Worm (Caenorhabditis elegans) whole organism, early embryonic: ENCODE results near the gene F41E7.6.

ENCODE experiments used
- B0310.2 ChIP-seq: sonication (generic microtip); optimal IDR thresholded peaks from 2 replicates; lab custom pipeline; 2016; ENCODE audit warnings: mild to moderate bottlenecking, missing genetic modification characterization, missing compliant biosample characterization
- ama-1 ChIP-seq: fragments of 150-350 bp; optimal IDR thresholded peaks from 2 replicates; lab custom pipeline; 2014
- ceh-13 ChIP-seq: fragments of 200-800 bp; sonication (Bioruptor generic); optimal IDR thresholded peaks from 2 replicates; lab custom pipeline; 2018; ENCODE audit warnings: mild to moderate bottlenecking, missing genetic modification characterization, missing compliant biosample characterization
- ceh-36 ChIP-seq: sonication (generic microtip); optimal IDR thresholded peaks from 2 replicates; lab custom pipeline; 2016; ENCODE audit warnings: missing genetic modification characterization, inconsistent platforms, missing compliant biosample characterization
- ets-7 ChIP-seq: sonication (generic microtip); optimal IDR thresholded peaks from 2 replicates; lab custom pipeline; 2016; ENCODE audit warnings: missing genotype, missing genetic modification characterization, missing compliant biosample characterization
- hmbx-1 ChIP-seq: sonication (generic microtip); optimal IDR thresholded peaks from 2 replicates; lab custom pipeline; 2016; ENCODE audit warnings: mild to moderate bottlenecking, missing genetic modification characterization, missing compliant biosample characterization
- hmg-4 ChIP-seq: fragments of 200-800 bp; sonication (Bioruptor generic); optimal IDR thresholded peaks from 2 replicates; lab custom pipeline; 2018; ENCODE audit warnings: mild to moderate bottlenecking, missing genetic modification characterization, missing compliant biosample characterization
- scrt-1 ChIP-seq: fragments of 200-800 bp; sonication (Bioruptor generic); IDR thresholded peaks from 2 replicates; pipeline ENCODE4 v1.3.6; 2022; ENCODE audit warnings: missing genetic modification characterization, missing compliant biosample characterization
- tbx-37 ChIP-seq: fragments of 200-800 bp; sonication (Bioruptor generic); conservative IDR thresholded peaks from 2 replicates; pipeline ENCODE4 v1.3.6; 2022; ENCODE audit warnings: missing genetic modification reagents, missing genetic modification characterization, missing compliant biosample characterization
- tra-4 ChIP-seq: sonication (generic microtip); optimal IDR thresholded peaks from 2 replicates; lab custom pipeline; 2017; ENCODE audit warnings: missing genetic modification characterization, missing compliant biosample characterization

- TF ChIP-seq ama-1 (lab: Kevin White, UChicago) (no peak), scrt-1 (GFP tag; lab: Robert Waterston, UW) (no peak), B0310.2 (tag; lab: Kevin White, UChicago) (no peak), ceh-13 (GFP tag; lab: Kevin White, UChicago) (no peak), tbx-37 (GFP tag; lab: Robert Waterston, UW) (no peak), hmbx-1 (tag; lab: Kevin White, UChicago) (no peak), ceh-36 (no peak), tra-4 (tag; lab: Kevin White, UChicago) (no peak), ets-7 (tag; lab: Kevin White, UChicago) (no peak), hmg-4 (GFP tag; lab: Kevin White, UChicago) (no peak)
Observed at ce11 chrX:10310366-10310765, at the start of gene F41E7.6.
